Worm (Caenorhabditis elegans) whole organism, early embryonic: Measurements from ENCODE around the gene vdac-1.

Source experiments
- B0310.2 ChIP-seq: sonication (generic microtip); optimal IDR thresholded peaks from 2 replicates; lab custom pipeline; 2016; ENCODE audit warnings: mild to moderate bottlenecking, missing genetic modification characterization, missing compliant biosample characterization
- F13C5.2 ChIP-seq: sonication (generic microtip); optimal IDR thresholded peaks from 2 replicates; lab custom pipeline; 2017; ENCODE audit warnings: mild to moderate bottlenecking, missing genetic modification characterization, inconsistent platforms, missing compliant biosample characterization
- aly-1 ChIP-seq: sonication (generic microtip); optimal IDR thresholded peaks from 2 replicates; lab custom pipeline; 2016; ENCODE audit warnings: missing genetic modification characterization, missing compliant biosample characterization
- ama-1 ChIP-seq: fragments of 150-350 bp; optimal IDR thresholded peaks from 2 replicates; lab custom pipeline; 2014
- ceh-13 ChIP-seq: fragments of 200-800 bp; sonication (Bioruptor generic); optimal IDR thresholded peaks from 2 replicates; lab custom pipeline; 2018; ENCODE audit warnings: mild to moderate bottlenecking, missing genetic modification characterization, missing compliant biosample characterization
- ceh-36 ChIP-seq: sonication (generic microtip); optimal IDR thresholded peaks from 2 replicates; lab custom pipeline; 2016; ENCODE audit warnings: missing genetic modification characterization, inconsistent platforms, missing compliant biosample characterization
- ets-7 ChIP-seq: sonication (generic microtip); optimal IDR thresholded peaks from 2 replicates; lab custom pipeline; 2016; ENCODE audit warnings: missing genotype, missing genetic modification characterization, missing compliant biosample characterization
- flt-1 ChIP-seq: fragments of 200-800 bp; sonication (Bioruptor generic); IDR thresholded peaks from 2 replicates; pipeline ENCODE4 v1.3.6; 2022; ENCODE audit warnings: missing genetic modification characterization, missing compliant biosample characterization
- hmbx-1 ChIP-seq: sonication (generic microtip); optimal IDR thresholded peaks from 2 replicates; lab custom pipeline; 2016; ENCODE audit warnings: mild to moderate bottlenecking, missing genetic modification characterization, missing compliant biosample characterization
- hmg-4 ChIP-seq: fragments of 200-800 bp; sonication (Bioruptor generic); optimal IDR thresholded peaks from 2 replicates; lab custom pipeline; 2018; ENCODE audit warnings: mild to moderate bottlenecking, missing genetic modification characterization, missing compliant biosample characterization
- hnd-1 ChIP-seq: sonication (generic microtip); optimal IDR thresholded peaks from 2 replicates; lab custom pipeline; 2016; ENCODE audit warnings: missing genetic modification characterization, missing compliant biosample characterization
- pes-1 ChIP-seq: fragments of 200-800 bp; sonication (Bioruptor generic); IDR thresholded peaks from 2 replicates; pipeline ENCODE4 v1.3.6; 2022; ENCODE audit warnings: missing genetic modification reagents, missing genetic modification characterization, missing compliant biosample characterization
- scrt-1 ChIP-seq: fragments of 200-800 bp; sonication (Bioruptor generic); IDR thresholded peaks from 2 replicates; pipeline ENCODE4 v1.3.6; 2022; ENCODE audit warnings: missing genetic modification characterization, missing compliant biosample characterization
- sea-1 ChIP-seq: fragments of 200-800 bp; sonication (Bioruptor generic); conservative IDR thresholded peaks from 2 replicates; pipeline ENCODE4 v1.3.6; 2022; ENCODE audit warnings: missing genetic modification characterization, missing compliant biosample characterization
- tbx-11 ChIP-seq: fragments of 200-800 bp; sonication (Bioruptor generic); IDR thresholded peaks from 2 replicates; pipeline ENCODE4 v1.3.6; 2022; ENCODE audit warnings: missing genetic modification characterization, missing compliant biosample characterization
- tbx-37 ChIP-seq: fragments of 200-800 bp; sonication (Bioruptor generic); conservative IDR thresholded peaks from 2 replicates; pipeline ENCODE4 v1.3.6; 2022; ENCODE audit warnings: missing genetic modification reagents, missing genetic modification characterization, missing compliant biosample characterization
- tra-4 ChIP-seq: sonication (generic microtip); optimal IDR thresholded peaks from 2 replicates; lab custom pipeline; 2017; ENCODE audit warnings: missing genetic modification characterization, missing compliant biosample characterization

The vdac-1 gene

ce11 chrIV:7520841-7521240 is 13.2 kb upstream of the vdac-1 start:
- TF ChIP-seq hmbx-1 (tag; lab: Kevin White, UChicago) (no peak), ets-7 (tag; lab: Kevin White, UChicago) (no peak), pes-1 (GFP tag; lab: Robert Waterston, UW) (no peak), tbx-11 (GFP tag; lab: Robert Waterston, UW) (no peak), scrt-1 (GFP tag; lab: Robert Waterston, UW) (no peak), hnd-1 (tag; lab: Kevin White, UChicago) (no peak), tbx-37 (no peak), ceh-36 (tag; lab: Kevin White, UChicago) (no peak), ama-1 (lab: Kevin White, UChicago) (no peak), ceh-13 (GFP tag; lab: Kevin White, UChicago) (no peak), aly-1 (tag; lab: Kevin White, UChicago) (no peak), tra-4 (tag; lab: Kevin White, UChicago) (no peak), F13C5.2 (tag; lab: Kevin White, UChicago) (no peak), B0310.2 (tag; lab: Kevin White, UChicago) (no peak)

- TF ChIP-seq flt-1 = no peak
- TF ChIP-seq hmg-4 = no peak
- no peak for TF ChIP-seq F13C5.2 (tag; lab: Kevin White, UChicago)
- no peak for TF ChIP-seq sea-1 (GFP tag; lab: Robert Waterston, UW)
- TF ChIP-seq tbx-37 = no peak
- no peak for TF ChIP-seq ets-7 (tag; lab: Kevin White, UChicago)
- TF ChIP-seq tra-4 (tag; lab: Kevin White, UChicago) = no peak
- no peak for TF ChIP-seq ceh-36 (tag; lab: Kevin White, UChicago)
- no peak for TF ChIP-seq ceh-13 (GFP tag; lab: Kevin White, UChicago)
- TF ChIP-seq hnd-1 (tag; lab: Kevin White, UChicago) = no peak
- TF ChIP-seq tbx-11 (GFP tag; lab: Robert Waterston, UW) = no peak
- no peak for TF ChIP-seq scrt-1 (GFP tag; lab: Robert Waterston, UW)
- TF ChIP-seq B0310.2 (tag; lab: Kevin White, UChicago) = no peak
- no peak for TF ChIP-seq aly-1 (tag; lab: Kevin White, UChicago)
- TF ChIP-seq pes-1 (GFP tag; lab: Robert Waterston, UW) = no peak
Observed at ce11 chrIV:7520258-7520657, 12.6 kb upstream of the vdac-1 start.

ce11 chrIV:7516167-7516566 is 8.5 kb upstream of the vdac-1 start, which contains the start of the genes R05G6.9 and R05G6.3:
Gene R05G6.9, minus strand, starts transcription at chrIV:7516267.
Gene R05G6.3, plus strand, starts transcription at chrIV:7516552.
- TF ChIP-seq tbx-37 (no peak), ceh-13 (GFP tag; lab: Kevin White, UChicago) (no peak), hmg-4 (no peak), ceh-36 (tag; lab: Kevin White, UChicago) (no peak), sea-1 (GFP tag; lab: Robert Waterston, UW) (no peak), tbx-11 (GFP tag; lab: Robert Waterston, UW) (no peak), ama-1 (lab: Kevin White, UChicago) (no peak), hnd-1 (tag; lab: Kevin White, UChicago) (no peak), hmbx-1 (tag; lab: Kevin White, UChicago) (no peak)

ce11 chrIV:7512617-7513233 is 5.0 kb upstream of the vdac-1 start, which contains the start of the genes plc-4 and R05G6.4:
Gene plc-4, minus strand, starts transcription at chrIV:7512667.
Gene R05G6.4, plus strand, starts transcription at chrIV:7513233.
- TF ChIP-seq hnd-1 (tag; lab: Kevin White, UChicago) (no peak), ets-7 (tag; lab: Kevin White, UChicago) (no peak), pes-1 (GFP tag; lab: Robert Waterston, UW) (no peak), hmbx-1 (tag; lab: Kevin White, UChicago) (no peak), B0310.2 (tag; lab: Kevin White, UChicago) (no peak), ceh-36 (tag; lab: Kevin White, UChicago) (no peak), ama-1 (lab: Kevin White, UChicago) (no peak), tra-4 (tag; lab: Kevin White, UChicago) (no peak), flt-1 (no peak), tbx-37 (no peak), aly-1 (tag; lab: Kevin White, UChicago) (no peak), ceh-13 (GFP tag; lab: Kevin White, UChicago) (no peak), scrt-1 (GFP tag; lab: Robert Waterston, UW) (no peak), sea-1 (GFP tag; lab: Robert Waterston, UW) (no peak)

ce11 chrIV:7510829-7511228 is 3.1 kb upstream of the vdac-1 start:
- no peak for TF ChIP-seq pes-1 (GFP tag; lab: Robert Waterston, UW)
- TF ChIP-seq tbx-37 = no peak
- TF ChIP-seq tra-4 (tag; lab: Kevin White, UChicago) = no peak
- no peak for TF ChIP-seq B0310.2 (tag; lab: Kevin White, UChicago)
- no peak for TF ChIP-seq scrt-1 (GFP tag; lab: Robert Waterston, UW)
- no peak for TF ChIP-seq ceh-36 (tag; lab: Kevin White, UChicago)
- TF ChIP-seq ceh-13 (GFP tag; lab: Kevin White, UChicago) = no peak
- no peak for TF ChIP-seq F13C5.2 (tag; lab: Kevin White, UChicago)

ce11 chrIV:7508850-7509249 is 1.2 kb upstream of the vdac-1 start:
- TF ChIP-seq tbx-11 (GFP tag; lab: Robert Waterston, UW) (no peak), F13C5.2 (tag; lab: Kevin White, UChicago) (no peak), sea-1 (GFP tag; lab: Robert Waterston, UW) (no peak), hnd-1 (tag; lab: Kevin White, UChicago) (no peak), ama-1 (lab: Kevin White, UChicago) (no peak), ets-7 (tag; lab: Kevin White, UChicago) (no peak), tbx-37 (no peak), flt-1 (no peak), scrt-1 (GFP tag; lab: Robert Waterston, UW) (no peak), ceh-13 (GFP tag; lab: Kevin White, UChicago) (no peak), hmg-4 (no peak), tra-4 (tag; lab: Kevin White, UChicago) (no peak), pes-1 (GFP tag; lab: Robert Waterston, UW) (no peak), B0310.2 (tag; lab: Kevin White, UChicago) (no peak), hmbx-1 (tag; lab: Kevin White, UChicago) (no peak), aly-1 (tag; lab: Kevin White, UChicago) (no peak), ceh-36 (tag; lab: Kevin White, UChicago) (no peak)
